Worm (Caenorhabditis elegans): ENCODE measurements around the gene ztf-16.

- TF ChIP-seq ccch-3 (GFP tag; optimal IDR thresholded peaks at IDR 0.05) (no peak), K11D2.4 (GFP tag; IDR thresholded peaks at IDR 0.05) (no peak), ztf-3 (GFP tag; optimal IDR thresholded peaks at IDR 0.05) (no peak), dpl-1 (GFP tag; optimal IDR thresholded peaks at IDR 0.05) (no peak), nhr-90 (tag; optimal IDR thresholded peaks at IDR 0.05) (no peak), lsy-27 (tag; optimal IDR thresholded peaks at IDR 0.05; ENCODE audit: borderline replicate concordance, insufficient read depth) (no peak), attf-3 (GFP tag; conservative IDR thresholded peaks at IDR 0.05) (no peak), die-1 (tag; optimal IDR thresholded peaks at IDR 0.05) (no peak), lag-1 (GFP tag; IDR thresholded peaks at IDR 0.05) (no peak), unc-62 (GFP tag; optimal IDR thresholded peaks at IDR 0.05) (no peak), ceh-40 (GFP tag; IDR thresholded peaks at IDR 0.05) (no peak), ama-1 (optimal IDR thresholded peaks at IDR 0.05) (no peak), ama-1 (GFP tag; optimal IDR thresholded peaks at IDR 0.05) (no peak), attf-5 (GFP tag; optimal IDR thresholded peaks at IDR 0.05) (no peak)
Observed at ce11 chrX:4769885-4770284, 41.5 kb downstream of the ztf-16 start, which contains the start of gene npr-1.

All from whole organism, young adult.